Fruit fly (Drosophila melanogaster) whole organism, embryonic: ENCODE measurements around the gene CG10621.

ENCODE experiments used
- Ada2b ChIP-seq: fragments of 200-800 bp; sonication (Bioruptor generic); IDR thresholded peaks from 2 replicates; pipeline ENCODE4 v1.3.6; 2022; ENCODE audit warnings: missing biosample characterization, missing genetic modification characterization
- B-H1 ChIP-seq: fragments of 200-800 bp; sonication (Bioruptor generic); IDR thresholded peaks from 3 replicates; pipeline ENCODE4 v1.3.6; 2022; ENCODE audit warnings: missing biosample characterization, missing genetic modification characterization
- CG10147 ChIP-seq: fragments of 200-800 bp; sonication (Bioruptor generic); optimal IDR thresholded peaks from 2 replicates; lab custom pipeline; 2019; ENCODE audit warnings: missing biosample characterization, mild to moderate bottlenecking, missing genetic modification characterization, moderate library complexity
- CG10209 ChIP-seq: fragments of 200-800 bp; sonication (Bioruptor generic); optimal IDR thresholded peaks from 3 replicates; lab custom pipeline; 2017; ENCODE audit warnings: missing biosample characterization, mild to moderate bottlenecking, missing genetic modification characterization, missing genetic modification reagents
- CG10959 ChIP-seq: fragments of 200-800 bp; sonication (Bioruptor generic); IDR thresholded peaks from 2 replicates; pipeline ENCODE4 v1.3.6; 2022; ENCODE audit warnings: missing biosample characterization, missing genetic modification characterization
- CG11093 ChIP-seq: fragments of 200-800 bp; sonication (Bioruptor generic); IDR thresholded peaks from 3 replicates; pipeline ENCODE4 v1.3.6; 2022; ENCODE audit warnings: missing biosample characterization, missing genetic modification characterization
- CG12236 ChIP-seq: fragments of 200-800 bp; sonication (Bioruptor generic); optimal IDR thresholded peaks from 2 replicates; lab custom pipeline; 2016; ENCODE audit warnings: missing biosample characterization, missing genetic modification characterization
- CG14860 ChIP-seq: fragments of 200-800 bp; sonication (Bioruptor generic); IDR thresholded peaks from 3 replicates; pipeline ENCODE4 v1.3.6; 2022; ENCODE audit warnings: missing biosample characterization, missing genetic modification characterization; ENCODE audit not compliant: partially characterized antibody
- CG16813 ChIP-seq: fragments of 200-800 bp; sonication (Bioruptor generic); IDR thresholded peaks from 3 replicates; pipeline ENCODE4 v1.3.6; 2022; ENCODE audit warnings: missing biosample characterization, missing genetic modification characterization; ENCODE audit not compliant: partially characterized antibody
- CG17829 ChIP-seq: fragments of 200-800 bp; optimal IDR thresholded peaks from 2 replicates; lab custom pipeline; 2019; ENCODE audit warnings: missing biosample characterization, mild to moderate bottlenecking, missing genetic modification characterization, moderate library complexity
- CG2129 ChIP-seq: fragments of 200-800 bp; sonication (Bioruptor generic); IDR thresholded peaks from 2 replicates; pipeline ENCODE4 v1.3.6; 2022; ENCODE audit warnings: missing biosample characterization, missing genetic modification characterization; ENCODE audit not compliant: partially characterized antibody
- CG2712 ChIP-seq: fragments of 200-800 bp; optimal IDR thresholded peaks from 3 replicates; lab custom pipeline; 2019; ENCODE audit warnings: missing biosample characterization, mild to moderate bottlenecking, missing genetic modification characterization, moderate library complexity
- CG6689 ChIP-seq: fragments of 200-800 bp; sonication (Bioruptor generic); IDR thresholded peaks from 2 replicates; pipeline ENCODE4 v1.3.6; 2022; ENCODE audit warnings: missing biosample characterization, missing genetic modification characterization
- CG7271 ChIP-seq: fragments of 200-800 bp; sonication (Bioruptor generic); optimal IDR thresholded peaks from 2 replicates; lab custom pipeline; 2018; ENCODE audit warnings: missing biosample characterization, mild to moderate bottlenecking, missing genetic modification characterization, moderate library complexity
- CG7357 ChIP-seq: fragments of 200-800 bp; sonication (Bioruptor generic); IDR thresholded peaks from 3 replicates; pipeline ENCODE4 v1.3.6; 2022; ENCODE audit warnings: missing biosample characterization, missing genetic modification characterization
- CG8924 ChIP-seq: fragments of 200-800 bp; optimal IDR thresholded peaks from 3 replicates; lab custom pipeline; 2019; ENCODE audit warnings: missing biosample characterization, mild to moderate bottlenecking, missing genetic modification characterization, moderate library complexity
- CG8944 ChIP-seq: fragments of 200-800 bp; sonication (Bioruptor generic); optimal IDR thresholded peaks from 3 replicates; lab custom pipeline; 2016; ENCODE audit warnings: missing biosample characterization, missing genetic modification characterization
- CG9609 ChIP-seq: fragments of 200-800 bp; sonication (Bioruptor generic); optimal IDR thresholded peaks from 3 replicates; lab custom pipeline; 2016; ENCODE audit warnings: missing biosample characterization, missing genetic modification characterization
- D ChIP-seq, 2 experiments: fragments of 200-800 bp in 1 of 2; fragments of >200 bp in 1 of 2; sonication (Bioruptor generic) in 1 of 2; optimal IDR thresholded peaks; 2 replicates in 1 of 2; 3 replicates in 1 of 2; lab custom pipeline; 2017; ENCODE audit warnings: mild to moderate bottlenecking in 1 of 2, missing biosample characterization in 1 of 2, missing genetic modification characterization in 1 of 2, missing genetic modification reagents in 1 of 2
- Doc2 ChIP-seq: fragments of 200-800 bp; sonication (Bioruptor generic); IDR thresholded peaks from 2 replicates; pipeline ENCODE4 v1.3.6; 2022; ENCODE audit warnings: missing biosample characterization, missing genetic modification characterization
- Fer1 ChIP-seq: fragments of 200-800 bp; sonication (Bioruptor generic); optimal IDR thresholded peaks from 2 replicates; lab custom pipeline; 2017; ENCODE audit warnings: missing biosample characterization, mild to moderate bottlenecking, missing genetic modification characterization
- H2.0 ChIP-seq: fragments of 200-800 bp; sonication (Bioruptor generic); IDR thresholded peaks from 2 replicates; pipeline ENCODE4 v1.3.6; 2022; ENCODE audit warnings: missing biosample characterization, missing genetic modification characterization
- HmgD ChIP-seq: fragments of 200-800 bp; sonication (Bioruptor generic); optimal IDR thresholded peaks from 3 replicates; lab custom pipeline; 2016; ENCODE audit warnings: missing biosample characterization, missing genetic modification characterization
- Hmr ChIP-seq: fragments of 200-800 bp; sonication (Bioruptor generic); optimal IDR thresholded peaks from 3 replicates; lab custom pipeline; 2017; ENCODE audit warnings: mild to moderate bottlenecking, missing biosample characterization, missing genetic modification reagents, missing genetic modification characterization
- Hr39 ChIP-seq: fragments of >200 bp; optimal IDR thresholded peaks from 2 replicates; lab custom pipeline; 2017
- Max ChIP-seq: fragments of 200-800 bp; sonication (Bioruptor generic); optimal IDR thresholded peaks from 2 replicates; lab custom pipeline; 2016; ENCODE audit warnings: missing biosample characterization, mild to moderate bottlenecking, missing genetic modification characterization
- NC2α ChIP-seq: fragments of 200-800 bp; sonication (Bioruptor generic); optimal IDR thresholded peaks from 2 replicates; lab custom pipeline; 2016; ENCODE audit warnings: missing biosample characterization, missing genetic modification characterization
- Oaz ChIP-seq: fragments of 200-800 bp; sonication (Bioruptor generic); IDR thresholded peaks from 2 replicates; pipeline ENCODE4 v1.3.6; 2022; ENCODE audit warnings: missing biosample characterization, missing genetic modification characterization
- Sin3A ChIP-seq: fragments of >200 bp; optimal IDR thresholded peaks from 2 replicates; lab custom pipeline; 2018
- Ssrp ChIP-seq: fragments of 200-800 bp; sonication (Bioruptor generic); optimal IDR thresholded peaks from 2 replicates; lab custom pipeline; 2018; ENCODE audit warnings: missing biosample characterization, mild to moderate bottlenecking, missing genetic modification characterization, moderate library complexity
- Trl ChIP-seq, 3 experiments: fragments of >200 bp in 2 of 3; fragments of 200-800 bp in 1 of 3; sonication (Bioruptor generic) in 1 of 3; optimal IDR thresholded peaks; 2 replicates in 1 of 3; 3 replicates in 2 of 3; lab custom pipeline; 2016 to 2017; ENCODE audit warnings: missing biosample characterization in 1 of 3, missing genetic modification characterization in 1 of 3
- Xbp1 ChIP-seq: fragments of 200-800 bp; sonication (Bioruptor generic); optimal IDR thresholded peaks from 3 replicates; lab custom pipeline; 2016; ENCODE audit warnings: missing biosample characterization, mild to moderate bottlenecking, missing genetic modification characterization
- amos ChIP-seq: fragments of 200-800 bp; sonication (Bioruptor generic); IDR thresholded peaks from 2 replicates; pipeline ENCODE4 v1.3.6; 2022; ENCODE audit warnings: missing biosample characterization, missing genetic modification characterization; ENCODE audit not compliant: partially characterized antibody
- aop ChIP-seq: fragments of 200-800 bp; sonication (Bioruptor generic); IDR thresholded peaks from 2 replicates; pipeline ENCODE4 v1.3.6; 2022; ENCODE audit warnings: missing biosample characterization, missing genetic modification characterization
- cg ChIP-seq: fragments of 200-800 bp; sonication (Bioruptor generic); optimal IDR thresholded peaks from 3 replicates; lab custom pipeline; 2019; ENCODE audit warnings: missing biosample characterization, mild to moderate bottlenecking, missing genetic modification characterization, moderate library complexity
- chm ChIP-seq: fragments of 200-800 bp; sonication (Bioruptor generic); IDR thresholded peaks from 2 replicates; pipeline ENCODE4 v1.3.6; 2022; ENCODE audit warnings: missing biosample characterization, missing genetic modification characterization
- croc ChIP-seq: fragments of 200-800 bp; sonication (Bioruptor generic); conservative IDR thresholded peaks from 3 replicates; pipeline ENCODE4 v1.3.6; 2022; ENCODE audit warnings: missing biosample characterization, missing genetic modification characterization
- disco-r ChIP-seq: fragments of 200-800 bp; sonication (Bioruptor generic); optimal IDR thresholded peaks from 2 replicates; lab custom pipeline; 2016; ENCODE audit warnings: missing biosample characterization, missing genetic modification characterization
- exex ChIP-seq: fragments of 200-800 bp; sonication (Bioruptor generic); optimal IDR thresholded peaks from 4 replicates; lab custom pipeline; 2018; ENCODE audit warnings: missing biosample characterization, mild to moderate bottlenecking, missing genetic modification characterization, moderate library complexity
- fd102C ChIP-seq: fragments of 200-800 bp; sonication (Bioruptor generic); optimal IDR thresholded peaks from 2 replicates; lab custom pipeline; 2018; ENCODE audit warnings: missing biosample characterization, mild to moderate bottlenecking, missing genetic modification characterization, moderate library complexity
- fd64A ChIP-seq: fragments of 200-800 bp; sonication (Bioruptor generic); optimal IDR thresholded peaks from 3 replicates; lab custom pipeline; 2018; ENCODE audit warnings: missing biosample characterization, mild to moderate bottlenecking, missing genetic modification characterization
- gem ChIP-seq: fragments of 200-800 bp; sonication (Bioruptor generic); optimal IDR thresholded peaks from 2 replicates; lab custom pipeline; 2019; ENCODE audit warnings: missing biosample characterization, mild to moderate bottlenecking, missing genetic modification characterization, moderate library complexity
- gsb ChIP-seq: fragments of 200-800 bp; sonication (Bioruptor generic); IDR thresholded peaks from 2 replicates; pipeline ENCODE4 v1.3.6; 2022; ENCODE audit warnings: missing biosample characterization, missing genetic modification characterization
- gsb-n ChIP-seq: fragments of 200-800 bp; sonication (Bioruptor generic); optimal IDR thresholded peaks from 3 replicates; lab custom pipeline; 2018; ENCODE audit warnings: missing biosample characterization, mild to moderate bottlenecking, missing genetic modification characterization
- kni ChIP-seq: fragments of 200-800 bp; sonication (Bioruptor generic); optimal IDR thresholded peaks from 3 replicates; lab custom pipeline; 2017; ENCODE audit warnings: mild to moderate bottlenecking, missing biosample characterization, missing genetic modification reagents, missing genetic modification characterization
- lola ChIP-seq, 3 experiments: fragments of >200 bp in 2 of 3; fragments of 200-800 bp in 1 of 3; sonication (Bioruptor generic) in 1 of 3; optimal IDR thresholded peaks; 2 replicates each; lab custom pipeline; 2017 to 2019; ENCODE audit warnings: missing biosample characterization in 3 of 3, missing genetic modification characterization in 3 of 3, mild to moderate bottlenecking in 1 of 3, moderate library complexity in 1 of 3
- nau ChIP-seq: fragments of 200-800 bp; sonication (Bioruptor generic); optimal IDR thresholded peaks from 3 replicates; lab custom pipeline; 2017; ENCODE audit warnings: missing biosample characterization, mild to moderate bottlenecking, missing genetic modification characterization, missing genetic modification reagents
- pnt ChIP-seq: fragments of 200-800 bp; sonication (Bioruptor generic); optimal IDR thresholded peaks from 3 replicates; lab custom pipeline; 2016; ENCODE audit warnings: missing biosample characterization, missing genetic modification characterization
- run ChIP-seq: fragments of 200-800 bp; sonication (Bioruptor generic); optimal IDR thresholded peaks from 3 replicates; lab custom pipeline; 2018; ENCODE audit warnings: missing biosample characterization, mild to moderate bottlenecking, missing genetic modification characterization
- sens ChIP-seq: fragments of 200-800 bp; sonication (Bioruptor generic); peaks from one replicate; lab custom pipeline; 2016; ENCODE audit warnings: missing biosample characterization, missing genetic modification characterization

Gene CG10621

dm6 chr2L:18957142-18957674 is 3.0 kb upstream of the CG10621 start, which contains the start of gene Bhmt (continued):
- TF ChIP-seq CG8944, result no peak
- TF ChIP-seq Max (GFP tag; lab: Kevin White, UChicago), result peak; percentile 20
- TF ChIP-seq croc (GFP tag; lab: Robert Waterston, UW), result peak; percentile 30; the same call in 2 of the 3 replicates
- peak; percentile 24 for TF ChIP-seq cg (GFP tag; lab: Kevin White, UChicago)
- TF ChIP-seq CG2129, result no peak
- TF ChIP-seq Xbp1 (GFP tag; lab: Kevin White, UChicago), result peak; percentile 57
- TF ChIP-seq CG10147, result peak; percentile 65
- TF ChIP-seq gem (tag; lab: Kevin White, UChicago), result peak; percentile 78
- peak; percentile 79 for TF ChIP-seq CG2712
- TF ChIP-seq CG17829, result peak; percentile 71
- peak; percentile 56 for TF ChIP-seq exex (tag; lab: Kevin White, UChicago)
- TF ChIP-seq CG8924 (tag; lab: Kevin White, UChicago), result peak; percentile 74
- no peak for TF ChIP-seq Hr39
- peak; percentile 52 for TF ChIP-seq B-H1
- 0 out of 3 replicates have a peak, but pooled peaks have one; percentile 36 for TF ChIP-seq CG11093 (GFP tag; lab: Robert Waterston, UW)
- no peak for TF ChIP-seq fd102C (GFP tag; lab: Kevin White, UChicago)
- no peak for TF ChIP-seq Trl (optimal IDR thresholded peaks at IDR 0.05; lab: Kevin White, UChicago)
- TF ChIP-seq Trl (GFP tag; optimal IDR thresholded peaks at IDR 0.05; lab: Kevin White, UChicago), result no peak
- no peak for TF ChIP-seq gsb-n
- no peak for TF ChIP-seq kni (GFP tag; lab: Kevin White, UChicago)
- no peak for TF ChIP-seq CG9609
- no peak for TF ChIP-seq CG7271 (tag; lab: Kevin White, UChicago)
- no peak for TF ChIP-seq CG12236 (GFP tag; lab: Kevin White, UChicago)
- peak; percentile 72; the same call in 1 of the 2 replicates for TF ChIP-seq Ada2b (GFP tag; lab: Robert Waterston, UW)
- no peak for TF ChIP-seq Doc2 (GFP tag; lab: Robert Waterston, UW)
- no peak for TF ChIP-seq NC2α
- TF ChIP-seq Fer1 (GFP tag; lab: Kevin White, UChicago), result peak; percentile 76
- no peak for TF ChIP-seq pnt (GFP tag; lab: Kevin White, UChicago)
- 0 out of 2 replicates have a peak, but pooled peaks have one; percentile 57 for TF ChIP-seq gsb (GFP tag; lab: Robert Waterston, UW)
- no peak for TF ChIP-seq D (optimal IDR thresholded peaks at IDR 0.05; lab: Kevin White, UChicago)
- peak; percentile 5 for TF ChIP-seq D (GFP tag; optimal IDR thresholded peaks at IDR 0.05; lab: Kevin White, UChicago)
- TF ChIP-seq H2.0 (GFP tag; lab: Robert Waterston, UW), result peak; percentile 71
- TF ChIP-seq CG10209 (GFP tag; lab: Kevin White, UChicago), result peak; percentile 54
- no peak for TF ChIP-seq nau (GFP tag; lab: Kevin White, UChicago)
- peak; percentile 68 for TF ChIP-seq CG6689
- no peak for TF ChIP-seq CG16813 (GFP tag; lab: Robert Waterston, UW)
- peak; percentile 42 for TF ChIP-seq Ssrp (tag; lab: Kevin White, UChicago)
- TF ChIP-seq lola (GFP tag; optimal IDR thresholded peaks at IDR 0.05; lab: Kevin White, UChicago), result no peak
- no peak for TF ChIP-seq CG14860
- no peak for TF ChIP-seq amos (GFP tag; lab: Robert Waterston, UW)
- TF ChIP-seq HmgD (GFP tag; lab: Kevin White, UChicago), result no peak
- no peak for TF ChIP-seq Oaz
- TF ChIP-seq fd64A (GFP tag; lab: Kevin White, UChicago), result no peak
- TF ChIP-seq run (tag; lab: Kevin White, UChicago), result peak; percentile 21
- no peak for TF ChIP-seq Sin3A (lab: Kevin White, UChicago)
- TF ChIP-seq sens (GFP tag; lab: Kevin White, UChicago), result no peak
- peak; percentile 54; the same call in 2 of the 3 replicates for TF ChIP-seq CG7357 (GFP tag; lab: Robert Waterston, UW)
- peak; percentile 80 for TF ChIP-seq Hmr
- TF ChIP-seq aop (GFP tag; lab: Robert Waterston, UW), result no peak
- no peak; the same call in 1 of the 2 replicates for TF ChIP-seq chm (GFP tag; lab: Robert Waterston, UW)
- TF ChIP-seq CG10959 (GFP tag; lab: Robert Waterston, UW), result no peak
- no peak for TF ChIP-seq disco-r (GFP tag; lab: Kevin White, UChicago)
